Worm (Caenorhabditis elegans) whole organism, L1 larva: ENCODE measurements around the gene Y45F10C.1.

ENCODE experiments used
- blmp-1 ChIP-seq: fragments of 150-350 bp; optimal IDR thresholded peaks from 2 replicates; lab custom pipeline; 2014; ENCODE audit warnings: missing biosample characterization, missing genetic modification characterization
- elt-2 ChIP-seq: sonication (generic microtip); optimal IDR thresholded peaks from 2 replicates; lab custom pipeline; 2016; ENCODE audit warnings: missing genetic modification characterization, mild to moderate bottlenecking, inconsistent platforms, missing compliant biosample characterization, missing genetic modification reagents
- hlh-17 ChIP-seq: fragments of 200-800 bp; sonication (Bioruptor generic); optimal IDR thresholded peaks from 2 replicates; lab custom pipeline; 2018; ENCODE audit warnings: missing genetic modification characterization, mild to moderate bottlenecking, missing compliant biosample characterization, moderate library complexity, borderline replicate concordance
- nhr-11 ChIP-seq: fragments of 150-350 bp; optimal IDR thresholded peaks from 2 replicates; lab custom pipeline; 2014; ENCODE audit warnings: missing biosample characterization, missing genetic modification characterization
- nhr-28 ChIP-seq: fragments of 150-350 bp; optimal IDR thresholded peaks from 2 replicates; lab custom pipeline; 2014; ENCODE audit warnings: missing biosample characterization, missing genetic modification characterization
- nhr-84 ChIP-seq: sonication (generic microtip); optimal IDR thresholded peaks from 2 replicates; lab custom pipeline; 2017; ENCODE audit warnings: missing biosample characterization, missing genetic modification characterization
- skn-1 ChIP-seq: fragments of 150-350 bp; optimal IDR thresholded peaks from 2 replicates; lab custom pipeline; 2014; ENCODE audit warnings: missing biosample characterization, missing genetic modification characterization
- swsn-7 ChIP-seq: sonication (generic microtip); optimal IDR thresholded peaks from 2 replicates; lab custom pipeline; 2016; ENCODE audit warnings: missing genetic modification characterization, missing compliant biosample characterization

DNA sequence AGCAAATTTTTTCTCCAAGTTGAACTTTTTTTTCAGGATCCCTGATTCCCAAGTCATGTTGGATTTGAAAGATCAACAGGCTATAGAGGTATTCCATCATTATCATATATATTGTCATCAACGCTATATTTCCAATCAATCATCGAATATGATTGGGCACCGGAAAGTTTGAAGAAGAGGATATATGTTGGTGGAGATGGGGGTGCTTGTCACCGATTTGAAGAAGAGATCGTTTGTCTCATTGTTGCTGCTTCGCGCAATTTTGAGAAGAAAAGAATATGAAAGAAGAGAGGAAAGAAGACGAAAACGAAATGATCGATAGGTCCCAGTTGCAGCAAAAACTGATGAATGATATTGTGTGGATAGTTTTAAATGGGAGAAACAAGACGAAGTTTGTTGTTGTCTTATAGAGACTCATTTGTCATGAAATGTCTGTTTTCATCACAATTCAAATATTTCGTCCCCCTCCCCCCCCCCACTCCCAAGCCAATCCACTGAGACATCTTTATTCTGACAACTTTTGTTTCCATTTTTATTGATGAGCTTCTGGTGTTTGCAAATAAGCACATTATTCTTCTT, 30.0 kb upstream of the Y45F10C.1 start, which contains the start of gene T23G4.2:
- TF ChIP-seq nhr-11 (tag; lab: Kevin White, UChicago) (no peak), swsn-7 (tag; lab: Kevin White, UChicago) (no peak), blmp-1 (tag; lab: Kevin White, UChicago) (peak; percentile 42), skn-1 (tag; lab: Kevin White, UChicago) (no peak), elt-2 (tag; lab: Kevin White, UChicago) (no peak), hlh-17 (GFP tag; lab: Kevin White, UChicago) (no peak), nhr-28 (tag; lab: Kevin White, UChicago) (no peak), nhr-84 (tag; lab: Kevin White, UChicago) (no peak)
